Fruit fly (Drosophila melanogaster): ENCODE data around the gene Pgant8.

Gene Pgant8

dm6 chr3L:15700338-15700966 is 16.8 kb downstream of the Pgant8 start:
- TF ChIP-seq CG14655 (GFP tag; optimal IDR thresholded peaks at IDR 0.05): peak; percentile 73
- TF ChIP-seq CG8159 (tag; optimal IDR thresholded peaks at IDR 0.05): peak; percentile 82
- TF ChIP-seq Pif1B (GFP tag; optimal IDR thresholded peaks at IDR 0.05): peak; percentile 15
- TF ChIP-seq CG10348 (GFP tag; IDR thresholded peaks at IDR 0.05): no peak
- peak; percentile 83 for TF ChIP-seq CG17806 (tag; optimal IDR thresholded peaks at IDR 0.05)
- TF ChIP-seq CG15710 (tag; optimal IDR thresholded peaks at IDR 0.05): peak; percentile 80
- peak; percentile 47 for TF ChIP-seq Pif1A (GFP tag; optimal IDR thresholded peaks at IDR 0.05)
- peak; percentile 85 for TF ChIP-seq CG9948 (tag; optimal IDR thresholded peaks at IDR 0.05)
- TF ChIP-seq CG8301 (tag; optimal IDR thresholded peaks at IDR 0.05): peak; percentile 39
- no peak for TF ChIP-seq CG12605 (GFP tag; IDR thresholded peaks at IDR 0.05)
- peak; percentile 80 for TF ChIP-seq CG34367 (tag; optimal IDR thresholded peaks at IDR 0.05)
- TF ChIP-seq EcR (GFP tag; optimal IDR thresholded peaks at IDR 0.05): no peak
- TF ChIP-seq fd96Ca (GFP tag; IDR thresholded peaks at IDR 0.05): no peak
- no peak for TF ChIP-seq gl (tag; optimal IDR thresholded peaks at IDR 0.05)
- peak; percentile 82 for TF ChIP-seq Snoo (tag; optimal IDR thresholded peaks at IDR 0.05)
- TF ChIP-seq D1 (tag; optimal IDR thresholded peaks at IDR 0.05): peak; percentile 85

DNA sequence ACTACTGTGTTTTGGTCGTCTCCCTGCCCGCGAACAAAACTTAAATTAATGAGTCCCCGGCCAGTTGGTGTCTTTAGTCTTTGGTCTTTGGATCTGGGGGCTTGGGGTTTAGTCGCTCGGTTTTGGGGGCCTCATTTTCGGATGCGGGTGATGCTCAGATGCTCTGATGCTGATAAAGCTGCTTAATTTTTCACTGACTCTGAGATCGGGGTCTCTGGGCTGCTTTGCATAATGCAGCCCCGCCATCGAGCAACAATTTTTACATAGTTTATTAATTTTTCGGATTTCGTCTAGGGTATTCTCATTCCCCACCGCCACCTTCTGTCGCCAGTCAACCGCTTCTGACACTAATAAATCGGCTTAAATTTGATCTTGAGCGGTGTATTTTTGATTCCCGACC is 18.5 kb downstream of the Pgant8 start:
- no peak for TF ChIP-seq fd96Ca (GFP tag; IDR thresholded peaks at IDR 0.05)
- no peak for TF ChIP-seq Pif1A (GFP tag; optimal IDR thresholded peaks at IDR 0.05)
- TF ChIP-seq gl (tag; optimal IDR thresholded peaks at IDR 0.05): no peak
- no peak for TF ChIP-seq Ets98B (GFP tag; IDR thresholded peaks at IDR 0.05)
- TF ChIP-seq rn (GFP tag; IDR thresholded peaks at IDR 0.05): no peak
- TF ChIP-seq CG8301 (tag; optimal IDR thresholded peaks at IDR 0.05): no peak
- TF ChIP-seq CG9948 (tag; optimal IDR thresholded peaks at IDR 0.05): no peak
- no peak for TF ChIP-seq Snoo (tag; optimal IDR thresholded peaks at IDR 0.05)
- no peak for TF ChIP-seq CG14655 (GFP tag; optimal IDR thresholded peaks at IDR 0.05)
- TF ChIP-seq CG13204 (GFP tag; optimal IDR thresholded peaks at IDR 0.05): no peak
- TF ChIP-seq Pif1B (GFP tag; optimal IDR thresholded peaks at IDR 0.05): no peak
- no peak for TF ChIP-seq CG17806 (tag; optimal IDR thresholded peaks at IDR 0.05)
- no peak for TF ChIP-seq CG4496 (GFP tag; IDR thresholded peaks at IDR 0.05)
- no peak for TF ChIP-seq CG10348 (GFP tag; IDR thresholded peaks at IDR 0.05)
- no peak for TF ChIP-seq CG32121 (GFP tag; IDR thresholded peaks at IDR 0.05)

dm6 chr3L:15703330-15704119 is 19.9 kb downstream of the Pgant8 start:
- TF ChIP-seq Pif1B (GFP tag; optimal IDR thresholded peaks at IDR 0.05) (no peak), EcR (GFP tag; optimal IDR thresholded peaks at IDR 0.05) (no peak), CG8159 (tag; optimal IDR thresholded peaks at IDR 0.05) (no peak), CG34367 (tag; optimal IDR thresholded peaks at IDR 0.05) (no peak), CG4496 (GFP tag; IDR thresholded peaks at IDR 0.05) (no peak), gl (tag; optimal IDR thresholded peaks at IDR 0.05) (no peak), Pif1A (GFP tag; optimal IDR thresholded peaks at IDR 0.05) (no peak), CG14655 (GFP tag; optimal IDR thresholded peaks at IDR 0.05) (no peak), CG32121 (GFP tag; IDR thresholded peaks at IDR 0.05) (no peak), CG12605 (GFP tag; IDR thresholded peaks at IDR 0.05) (no peak)

- TF ChIP-seq CG8301 (tag; optimal IDR thresholded peaks at IDR 0.05) (peak; percentile 64), CG14655 (GFP tag; optimal IDR thresholded peaks at IDR 0.05) (peak; percentile 75), EcR (GFP tag; optimal IDR thresholded peaks at IDR 0.05) (peak; percentile 30), CG15710 (tag; optimal IDR thresholded peaks at IDR 0.05) (peak; percentile 54), Pif1A (GFP tag; optimal IDR thresholded peaks at IDR 0.05) (no peak), CG10348 (GFP tag; IDR thresholded peaks at IDR 0.05) (no peak), CG8159 (tag; optimal IDR thresholded peaks at IDR 0.05) (peak; percentile 70), Pif1B (GFP tag; optimal IDR thresholded peaks at IDR 0.05) (no peak), CG32121 (GFP tag; IDR thresholded peaks at IDR 0.05) (no peak), D1 (tag; optimal IDR thresholded peaks at IDR 0.05) (no peak), CG9948 (tag; optimal IDR thresholded peaks at IDR 0.05) (peak; percentile 64), CG4496 (GFP tag; IDR thresholded peaks at IDR 0.05) (no peak), Snoo (tag; optimal IDR thresholded peaks at IDR 0.05) (no peak), CG17806 (tag; optimal IDR thresholded peaks at IDR 0.05) (peak; percentile 53), gl (tag; optimal IDR thresholded peaks at IDR 0.05) (no peak), Ets98B (GFP tag; IDR thresholded peaks at IDR 0.05) (no peak), CG34367 (tag; optimal IDR thresholded peaks at IDR 0.05) (peak; percentile 40), CG12605 (GFP tag; IDR thresholded peaks at IDR 0.05) (no peak), fd96Ca (GFP tag; IDR thresholded peaks at IDR 0.05) (no peak), CG13204 (GFP tag; optimal IDR thresholded peaks at IDR 0.05) (no peak)
Measured at dm6 chr3L:15704250-15704985, 20.7 kb downstream of the Pgant8 start.

dm6 chr3L:15706199-15706598 is 22.5 kb downstream of the Pgant8 start:
- TF ChIP-seq CG10348 (GFP tag; IDR thresholded peaks at IDR 0.05): no peak
- no peak for TF ChIP-seq Pif1A (GFP tag; optimal IDR thresholded peaks at IDR 0.05)
- no peak for TF ChIP-seq CG14655 (GFP tag; optimal IDR thresholded peaks at IDR 0.05)
- no peak for TF ChIP-seq EcR (GFP tag; optimal IDR thresholded peaks at IDR 0.05)
- no peak for TF ChIP-seq Ets98B (GFP tag; IDR thresholded peaks at IDR 0.05)
- no peak for TF ChIP-seq CG15710 (tag; optimal IDR thresholded peaks at IDR 0.05)
- TF ChIP-seq Pif1B (GFP tag; optimal IDR thresholded peaks at IDR 0.05): no peak
- no peak for TF ChIP-seq gl (tag; optimal IDR thresholded peaks at IDR 0.05)
- no peak for TF ChIP-seq CG13204 (GFP tag; optimal IDR thresholded peaks at IDR 0.05)
